Fruit fly (Drosophila melanogaster) whole organism, embryonic: Measurements from ENCODE around the gene Nprl3.
A peak's percentile ranks its signal among the peaks of the same experiment; 100 is the strongest.

Experiments
- CG10321 ChIP-seq: fragments of 200-800 bp; sonication (Bioruptor generic); IDR thresholded peaks from 2 replicates; pipeline ENCODE4 v1.3.6; 2022; ENCODE audit warnings: missing biosample characterization, missing genetic modification characterization
- CG10979 ChIP-seq: fragments of 200-800 bp; sonication (Bioruptor generic); optimal IDR thresholded peaks from 2 replicates; lab custom pipeline; 2018; ENCODE audit warnings: missing biosample characterization, mild to moderate bottlenecking, missing genetic modification characterization, moderate library complexity
- CG11504 ChIP-seq: fragments of 200-800 bp; sonication (Bioruptor generic); optimal IDR thresholded peaks from 3 replicates; lab custom pipeline; 2019; ENCODE audit warnings: missing biosample characterization, mild to moderate bottlenecking, missing genetic modification characterization, moderate library complexity
- CG12155 ChIP-seq: fragments of 200-800 bp; sonication (Bioruptor generic); optimal IDR thresholded peaks from 3 replicates; lab custom pipeline; 2016; ENCODE audit warnings: missing biosample characterization, missing genetic modification characterization
- CG12659 ChIP-seq: fragments of 200-800 bp; sonication (Bioruptor generic); optimal IDR thresholded peaks from 3 replicates; lab custom pipeline; 2017; ENCODE audit warnings: mild to moderate bottlenecking, missing biosample characterization, missing genetic modification reagents, missing genetic modification characterization
- CG14860 ChIP-seq: fragments of 200-800 bp; sonication (Bioruptor generic); IDR thresholded peaks from 3 replicates; pipeline ENCODE4 v1.3.6; 2022; ENCODE audit warnings: missing biosample characterization, missing genetic modification characterization; ENCODE audit not compliant: partially characterized antibody
- CG16863 ChIP-seq: fragments of 200-800 bp; sonication (Bioruptor generic); optimal IDR thresholded peaks from 3 replicates; lab custom pipeline; 2016; ENCODE audit warnings: missing biosample characterization, missing genetic modification characterization
- CG17186 ChIP-seq: fragments of 200-800 bp; sonication (Bioruptor generic); optimal IDR thresholded peaks from 3 replicates; lab custom pipeline; 2017; ENCODE audit warnings: missing biosample characterization, missing genetic modification reagents, missing genetic modification characterization
- CG17359 ChIP-seq: fragments of 200-800 bp; sonication (Bioruptor generic); optimal IDR thresholded peaks from 3 replicates; lab custom pipeline; 2018; ENCODE audit warnings: missing biosample characterization, mild to moderate bottlenecking, missing genetic modification characterization, moderate library complexity
- CG18619 ChIP-seq: fragments of 200-800 bp; sonication (Bioruptor generic); optimal IDR thresholded peaks from 3 replicates; lab custom pipeline; 2017; ENCODE audit warnings: missing biosample characterization, mild to moderate bottlenecking, missing genetic modification characterization
- CG18764 ChIP-seq: fragments of 200-800 bp; sonication (Bioruptor generic); optimal IDR thresholded peaks from 3 replicates; lab custom pipeline; 2016; ENCODE audit warnings: missing biosample characterization, missing genetic modification characterization
- CG2120 ChIP-seq: fragments of 200-800 bp; sonication (Bioruptor generic); optimal IDR thresholded peaks from 3 replicates; lab custom pipeline; 2016; ENCODE audit warnings: missing biosample characterization, missing genetic modification characterization
- CG32767 ChIP-seq: fragments of 200-800 bp; sonication (Bioruptor generic); IDR thresholded peaks from 2 replicates; pipeline ENCODE4 v1.3.6; 2022; ENCODE audit warnings: missing biosample characterization, missing genetic modification characterization
- CG33557 ChIP-seq: fragments of 200-800 bp; sonication (Bioruptor generic); optimal IDR thresholded peaks from 2 replicates; lab custom pipeline; 2019; ENCODE audit warnings: missing biosample characterization, mild to moderate bottlenecking, missing genetic modification characterization, moderate library complexity
- CG34422 ChIP-seq: fragments of 200-800 bp; sonication (Bioruptor generic); IDR thresholded peaks from 3 replicates; pipeline ENCODE4 v1.3.6; 2022; ENCODE audit warnings: missing biosample characterization, missing genetic modification characterization
- CG3847 ChIP-seq: fragments of 200-800 bp; sonication (Bioruptor generic); IDR thresholded peaks from 2 replicates; pipeline ENCODE4 v1.3.6; 2022; ENCODE audit warnings: missing biosample characterization, missing genetic modification characterization
- CG3995 ChIP-seq: fragments of 200-800 bp; sonication (Bioruptor generic); optimal IDR thresholded peaks from 3 replicates; lab custom pipeline; 2016; ENCODE audit warnings: missing biosample characterization, missing genetic modification characterization
- CG4617 ChIP-seq: fragments of 200-800 bp; sonication (Bioruptor generic); optimal IDR thresholded peaks from 3 replicates; lab custom pipeline; 2016; ENCODE audit warnings: missing biosample characterization, missing genetic modification characterization, borderline replicate concordance
- CG6813 ChIP-seq: fragments of 200-800 bp; sonication (Bioruptor generic); optimal IDR thresholded peaks from 2 replicates; lab custom pipeline; 2017; ENCODE audit warnings: missing biosample characterization, missing genetic modification characterization, mild to moderate bottlenecking, moderate library complexity, missing genetic modification reagents
- CG9215 ChIP-seq: fragments of 200-800 bp; sonication (Bioruptor generic); IDR thresholded peaks from 2 replicates; pipeline ENCODE4 v1.3.6; 2022; ENCODE audit warnings: missing biosample characterization, missing genetic modification characterization
- CG9817 ChIP-seq: fragments of 200-800 bp; sonication (Bioruptor generic); optimal IDR thresholded peaks from 2 replicates; lab custom pipeline; 2018; ENCODE audit warnings: missing biosample characterization, mild to moderate bottlenecking, missing genetic modification characterization, moderate library complexity
- Dip3 ChIP-seq: fragments of 200-800 bp; sonication (Bioruptor generic); optimal IDR thresholded peaks from 3 replicates; lab custom pipeline; 2016; ENCODE audit warnings: missing biosample characterization, missing genetic modification characterization
- Elba2 ChIP-seq: fragments of 200-800 bp; sonication (Bioruptor generic); optimal IDR thresholded peaks from 3 replicates; lab custom pipeline; 2016; ENCODE audit warnings: missing biosample characterization, missing genetic modification characterization
- Ets65A ChIP-seq: fragments of 200-800 bp; sonication (Bioruptor generic); peaks from one replicate; lab custom pipeline; 2016; ENCODE audit warnings: missing biosample characterization, missing genetic modification characterization
- HLH3B ChIP-seq: fragments of 200-800 bp; sonication (Bioruptor generic); IDR thresholded peaks from 2 replicates; pipeline ENCODE4 v1.3.6; 2022; ENCODE audit warnings: missing biosample characterization, missing genetic modification characterization
- Hmr ChIP-seq: fragments of 200-800 bp; sonication (Bioruptor generic); optimal IDR thresholded peaks from 3 replicates; lab custom pipeline; 2017; ENCODE audit warnings: mild to moderate bottlenecking, missing biosample characterization, missing genetic modification reagents, missing genetic modification characterization
- MBD-R2 ChIP-seq: fragments of 200-800 bp; sonication (Bioruptor generic); IDR thresholded peaks from 2 replicates; pipeline ENCODE4 v1.3.6; 2022; ENCODE audit warnings: missing biosample characterization, missing genetic modification characterization
- Med ChIP-seq: fragments of 200-800 bp; sonication (Bioruptor generic); peaks from one replicate; lab custom pipeline; 2016; ENCODE audit warnings: missing biosample characterization, missing genetic modification characterization, mild to moderate bottlenecking, inconsistent platforms, moderate library complexity
- Opbp ChIP-seq: fragments of 200-800 bp; sonication (Bioruptor generic); IDR thresholded peaks from 3 replicates; pipeline ENCODE4 v1.3.6; 2022; ENCODE audit warnings: missing biosample characterization, missing genetic modification characterization; ENCODE audit not compliant: partially characterized antibody
- Usf ChIP-seq: fragments of 200-800 bp; sonication (Bioruptor generic); optimal IDR thresholded peaks from 2 replicates; lab custom pipeline; 2017; ENCODE audit warnings: missing genotype, missing biosample characterization, missing genetic modification characterization
- abd-A ChIP-seq: fragments of 200-800 bp; sonication (Bioruptor generic); optimal IDR thresholded peaks from 3 replicates; lab custom pipeline; 2019; ENCODE audit warnings: missing biosample characterization, mild to moderate bottlenecking, missing genetic modification characterization, moderate library complexity
- ash1 ChIP-seq: fragments of 200-800 bp; sonication (Bioruptor generic); optimal IDR thresholded peaks from 2 replicates; lab custom pipeline; 2018; ENCODE audit warnings: missing biosample characterization, mild to moderate bottlenecking, missing genetic modification characterization
- bab2 ChIP-seq: fragments of 200-800 bp; sonication (Bioruptor generic); optimal IDR thresholded peaks from 2 replicates; lab custom pipeline; 2016; ENCODE audit warnings: missing biosample characterization, missing genetic modification characterization
- bsh ChIP-seq, 2 experiments: fragments of 200-800 bp; sonication (Bioruptor generic); optimal IDR thresholded peaks; 2 replicates each; lab custom pipeline; 2017 to 2018; ENCODE audit warnings: mild to moderate bottlenecking in 2 of 2, missing biosample characterization in 2 of 2, missing genetic modification characterization in 2 of 2, moderate library complexity in 1 of 2
- btn ChIP-seq: fragments of 200-800 bp; sonication (Bioruptor generic); optimal IDR thresholded peaks from 2 replicates; lab custom pipeline; 2016; ENCODE audit warnings: missing biosample characterization, missing genetic modification characterization
- crc ChIP-seq: fragments of 200-800 bp; sonication (Bioruptor generic); optimal IDR thresholded peaks from 2 replicates; lab custom pipeline; 2016; ENCODE audit warnings: missing biosample characterization, missing genetic modification characterization
- disco-r ChIP-seq: fragments of 200-800 bp; sonication (Bioruptor generic); optimal IDR thresholded peaks from 2 replicates; lab custom pipeline; 2016; ENCODE audit warnings: missing biosample characterization, missing genetic modification characterization
- en ChIP-seq: fragments of 200-800 bp; sonication (Bioruptor generic); optimal IDR thresholded peaks from 2 replicates; lab custom pipeline; 2016; ENCODE audit warnings: missing biosample characterization, missing genetic modification characterization
- eve ChIP-seq, 2 experiments: fragments of >200 bp; optimal IDR thresholded peaks; 2 replicates each; lab custom pipeline; 2017; ENCODE audit warnings: missing biosample characterization in 2 of 2, missing genetic modification characterization in 2 of 2
- fd3F ChIP-seq: fragments of 200-800 bp; sonication (Bioruptor generic); optimal IDR thresholded peaks from 2 replicates; lab custom pipeline; 2018; ENCODE audit warnings: missing biosample characterization, mild to moderate bottlenecking, missing genetic modification characterization, moderate library complexity
- fu2 ChIP-seq: fragments of 200-800 bp; sonication (Bioruptor generic); optimal IDR thresholded peaks from 2 replicates; lab custom pipeline; 2016; ENCODE audit warnings: missing biosample characterization, missing genetic modification characterization
- gcm2 ChIP-seq: fragments of 200-800 bp; sonication (Bioruptor generic); optimal IDR thresholded peaks from 2 replicates; lab custom pipeline; 2016; ENCODE audit warnings: missing biosample characterization, missing genetic modification characterization
- grn ChIP-seq: fragments of 200-800 bp; sonication (Bioruptor generic); optimal IDR thresholded peaks from 3 replicates; lab custom pipeline; 2017; ENCODE audit warnings: missing biosample characterization, missing genetic modification characterization
- gsb-n ChIP-seq: fragments of 200-800 bp; sonication (Bioruptor generic); optimal IDR thresholded peaks from 3 replicates; lab custom pipeline; 2018; ENCODE audit warnings: missing biosample characterization, mild to moderate bottlenecking, missing genetic modification characterization
- hth ChIP-seq: fragments of >200 bp; optimal IDR thresholded peaks from 2 replicates; lab custom pipeline; 2017; ENCODE audit warnings: inconsistent platforms
- jing ChIP-seq: fragments of 200-800 bp; sonication (Bioruptor generic); optimal IDR thresholded peaks from 2 replicates; lab custom pipeline; 2018; ENCODE audit warnings: missing biosample characterization, mild to moderate bottlenecking, missing genetic modification characterization
- lmd ChIP-seq: fragments of 200-800 bp; sonication (Bioruptor generic); IDR thresholded peaks from 2 replicates; pipeline ENCODE4 v1.3.6; 2022; ENCODE audit warnings: missing biosample characterization, missing genetic modification characterization
- so ChIP-seq: fragments of 200-800 bp; sonication (Bioruptor generic); IDR thresholded peaks from 3 replicates; pipeline ENCODE4 v1.3.6; 2022; ENCODE audit warnings: missing biosample characterization, missing genetic modification characterization
- trem ChIP-seq: fragments of 200-800 bp; optimal IDR thresholded peaks from 3 replicates; lab custom pipeline; 2019; ENCODE audit warnings: missing biosample characterization, mild to moderate bottlenecking, missing genetic modification characterization, moderate library complexity
- vfl ChIP-seq: fragments of 200-800 bp; sonication (Bioruptor generic); optimal IDR thresholded peaks from 2 replicates; lab custom pipeline; 2016; ENCODE audit warnings: missing biosample characterization, missing genetic modification characterization
- zfh1 ChIP-seq: fragments of 200-800 bp; sonication (Bioruptor generic); IDR thresholded peaks from 3 replicates; pipeline ENCODE4 v1.3.6; 2022; ENCODE audit warnings: missing biosample characterization, missing genetic modification characterization

Nprl3 gene

dm6 chr3L:14050944-14051548, 49.4 kb upstream of the Nprl3 start, which contains the start of gene CG6833 (continued):
- TF ChIP-seq en (GFP tag; lab: Kevin White, UChicago) (no peak), vfl (peak; percentile 41), so (GFP tag; lab: Robert Waterston, UW) (peak; percentile 71; the same call in 1 of the 3 replicates), CG12659 (peak; percentile 73), eve (GFP tag; optimal IDR thresholded peaks at IDR 0.05; lab: Kevin White, UChicago) (no peak), CG6813 (GFP tag; lab: Kevin White, UChicago) (peak; percentile 45), CG3995 (GFP tag; lab: Kevin White, UChicago) (peak; percentile 99), gcm2 (GFP tag; lab: Kevin White, UChicago) (no peak), CG9215 (GFP tag; lab: Robert Waterston, UW) (peak; percentile 68), CG10979 (tag; lab: Kevin White, UChicago) (peak; percentile 53), Opbp (GFP tag; lab: Robert Waterston, UW) (no peak), btn (GFP tag; lab: Kevin White, UChicago) (no peak), CG4617 (peak; percentile 74), CG9817 (peak; percentile 68), CG18764 (GFP tag; lab: Kevin White, UChicago) (peak; percentile 65), gsb-n (tag; lab: Kevin White, UChicago) (no peak), zfh1 (GFP tag; lab: Robert Waterston, UW) (peak; percentile 81), CG10321 (GFP tag; lab: Robert Waterston, UW) (no peak), CG33557 (GFP tag; lab: Kevin White, UChicago) (no peak), CG17359 (peak; percentile 55), CG34422 (GFP tag; lab: Robert Waterston, UW) (peak; percentile 88), CG16863 (GFP tag; lab: Kevin White, UChicago) (peak; percentile 59), CG32767 (GFP tag; lab: Robert Waterston, UW) (peak; percentile 55; the same call in 1 of the 2 replicates), CG14860 (GFP tag; lab: Robert Waterston, UW) (no peak), ash1 (GFP tag; lab: Kevin White, UChicago) (peak; percentile 49), disco-r (GFP tag; lab: Kevin White, UChicago) (no peak), CG12155 (GFP tag; lab: Kevin White, UChicago) (peak; percentile 61), fu2 (peak; percentile 50), CG17186 (GFP tag; lab: Kevin White, UChicago) (peak; percentile 46), Dip3 (GFP tag; lab: Kevin White, UChicago) (peak; percentile 82), Hmr (peak; percentile 60), abd-A (no peak), Elba2 (GFP tag; lab: Kevin White, UChicago) (peak; percentile 3), trem (tag; lab: Kevin White, UChicago) (peak; percentile 57), Ets65A (peak; percentile 99), CG18619 (GFP tag; lab: Kevin White, UChicago) (peak; percentile 34), crc (GFP tag; lab: Kevin White, UChicago) (no peak), bsh (GFP tag; optimal IDR thresholded peaks at IDR 0.05; lab: Kevin White, UChicago) (peak in 1 of 2 experiments; percentile 48), MBD-R2 (GFP tag; lab: Robert Waterston, UW) (peak; percentile 93), fd3F (GFP tag; lab: Kevin White, UChicago) (peak; percentile 8), CG3847 (GFP tag; lab: Robert Waterston, UW) (peak; percentile 76), jing (GFP tag; lab: Kevin White, UChicago) (no peak), grn (GFP tag; lab: Kevin White, UChicago) (no peak), CG2120 (GFP tag; lab: Kevin White, UChicago) (peak; percentile 83), lmd (GFP tag; lab: Robert Waterston, UW) (peak; percentile 87; the same call in 1 of the 2 replicates), CG11504 (tag; lab: Kevin White, UChicago) (peak; percentile 72), bab2 (GFP tag; lab: Kevin White, UChicago) (peak; percentile 63), Med (peak; percentile 96), Usf (GFP tag; lab: Kevin White, UChicago) (peak; percentile 44), hth (lab: Kevin White, UChicago) (no peak), HLH3B (GFP tag; lab: Robert Waterston, UW) (peak; percentile 68)
